Worm (Caenorhabditis elegans): Measurements from ENCODE around the gene R10E9.2.

R10E9.2 gene

ce11 chrIII:3994457-3994856, 30.3 kb upstream of the R10E9.2 start:
- TF ChIP-seq cog-1 (tag; optimal IDR thresholded peaks at IDR 0.05) (no peak), klf-2 (GFP tag; conservative IDR thresholded peaks at IDR 0.05) (no peak), tab-1 (GFP tag; IDR thresholded peaks at IDR 0.05) (no peak), ref-1 (GFP tag; conservative IDR thresholded peaks at IDR 0.05) (no peak), ztf-23 (GFP tag; IDR thresholded peaks at IDR 0.05) (no peak), flt-1 (GFP tag; IDR thresholded peaks at IDR 0.05) (no peak), T22C8.4 (GFP tag; IDR thresholded peaks at IDR 0.05) (no peak), med-1 (GFP tag; optimal IDR thresholded peaks at IDR 0.05; ENCODE audit: insufficient read depth) (no peak), ztf-29 (GFP tag; IDR thresholded peaks at IDR 0.05) (no peak)

- TF ChIP-seq flt-1 (GFP tag; IDR thresholded peaks at IDR 0.05) (no peak), cog-1 (tag; optimal IDR thresholded peaks at IDR 0.05) (no peak), T22C8.4 (GFP tag; IDR thresholded peaks at IDR 0.05) (no peak), tab-1 (GFP tag; IDR thresholded peaks at IDR 0.05) (no peak), ztf-23 (GFP tag; IDR thresholded peaks at IDR 0.05) (no peak), med-1 (GFP tag; optimal IDR thresholded peaks at IDR 0.05; ENCODE audit: insufficient read depth) (no peak), ref-1 (GFP tag; conservative IDR thresholded peaks at IDR 0.05) (no peak), ztf-29 (GFP tag; IDR thresholded peaks at IDR 0.05) (no peak), klf-2 (GFP tag; conservative IDR thresholded peaks at IDR 0.05) (no peak)
These were observed 28.0 kb upstream of the R10E9.2 start, which contains the start of gene glb-11 for ce11 chrIII:3992089-3992488. Gene glb-11, minus strand, starts transcription at chrIII:3992189.

DNA sequence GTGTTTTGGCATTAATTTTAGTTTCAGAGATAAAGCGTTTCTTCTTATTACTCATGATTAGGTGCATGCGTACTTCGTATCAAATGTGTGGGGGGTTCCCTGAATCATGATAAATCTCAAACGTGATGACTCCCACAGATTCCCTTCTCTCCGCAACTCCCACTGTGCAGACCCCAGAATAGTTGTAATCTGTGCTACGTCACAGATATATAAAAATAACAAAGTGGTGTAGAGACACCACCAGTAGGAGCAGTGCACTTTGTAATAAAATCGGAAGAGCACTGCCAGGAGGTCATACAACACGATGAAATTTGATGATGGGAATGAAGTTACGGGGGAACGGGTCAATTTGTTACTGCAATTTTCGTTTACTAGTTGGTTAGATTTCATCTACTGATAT, 27.2 kb upstream of the R10E9.2 start:
- no peak for TF ChIP-seq cog-1 (tag; optimal IDR thresholded peaks at IDR 0.05)
- no peak for TF ChIP-seq ztf-29 (GFP tag; IDR thresholded peaks at IDR 0.05)
- TF ChIP-seq tab-1 (GFP tag; IDR thresholded peaks at IDR 0.05) = no peak
- no peak for TF ChIP-seq ref-1 (GFP tag; conservative IDR thresholded peaks at IDR 0.05)
- no peak for TF ChIP-seq klf-2 (GFP tag; conservative IDR thresholded peaks at IDR 0.05)
- TF ChIP-seq flt-1 (GFP tag; IDR thresholded peaks at IDR 0.05) = no peak
- no peak for TF ChIP-seq med-1 (GFP tag; optimal IDR thresholded peaks at IDR 0.05; ENCODE audit: insufficient read depth)
- no peak for TF ChIP-seq ztf-23 (GFP tag; IDR thresholded peaks at IDR 0.05)
- no peak for TF ChIP-seq T22C8.4 (GFP tag; IDR thresholded peaks at IDR 0.05)

ce11 chrIII:3987759-3988158, 23.6 kb upstream of the R10E9.2 start, which contains the start of gene C36E8.6:
Gene C36E8.6, plus strand, starts transcription at chrIII:3988059.
- no peak for TF ChIP-seq ztf-23 (GFP tag; IDR thresholded peaks at IDR 0.05)
- no peak for TF ChIP-seq tab-1 (GFP tag; IDR thresholded peaks at IDR 0.05)
- no peak for TF ChIP-seq ztf-29 (GFP tag; IDR thresholded peaks at IDR 0.05)
- TF ChIP-seq flt-1 (GFP tag; IDR thresholded peaks at IDR 0.05) = no peak
- no peak for TF ChIP-seq klf-2 (GFP tag; conservative IDR thresholded peaks at IDR 0.05)
- no peak for TF ChIP-seq med-1 (GFP tag; optimal IDR thresholded peaks at IDR 0.05; ENCODE audit: insufficient read depth)
- TF ChIP-seq ref-1 (GFP tag; conservative IDR thresholded peaks at IDR 0.05) = no peak
- TF ChIP-seq T22C8.4 (GFP tag; IDR thresholded peaks at IDR 0.05) = no peak
- TF ChIP-seq cog-1 (tag; optimal IDR thresholded peaks at IDR 0.05) = no peak

DNA sequence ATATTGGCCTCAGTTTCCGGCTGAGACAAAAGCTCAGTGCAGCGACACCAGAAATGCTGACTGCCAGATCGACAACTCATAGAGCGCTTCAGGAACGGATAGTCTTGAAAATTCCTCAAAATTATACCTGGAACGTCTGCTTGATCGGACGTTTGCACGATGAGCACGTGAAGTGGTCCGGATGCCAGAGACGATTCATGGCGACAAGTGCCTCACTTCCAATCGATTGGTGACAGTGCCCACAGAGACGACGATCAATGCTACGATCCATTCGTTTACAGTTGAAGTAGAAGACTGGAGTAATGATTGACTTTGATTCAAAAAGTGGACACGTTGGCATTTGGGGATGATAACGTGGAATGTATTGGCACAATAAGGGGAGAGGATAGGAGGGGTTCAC, 22.2 kb upstream of the R10E9.2 start, which contains the start of gene Y1A5A.1:
TSS of gene Y1A5A.1 (minus strand) at position 294 of the 400 bp plus-strand sequence.
- no peak for TF ChIP-seq tab-1 (GFP tag; IDR thresholded peaks at IDR 0.05)
- no peak for TF ChIP-seq med-1 (GFP tag; optimal IDR thresholded peaks at IDR 0.05; ENCODE audit: insufficient read depth)
- TF ChIP-seq klf-2 (GFP tag; conservative IDR thresholded peaks at IDR 0.05) = no peak
- TF ChIP-seq ref-1 (GFP tag; conservative IDR thresholded peaks at IDR 0.05) = no peak
- no peak for TF ChIP-seq cog-1 (tag; optimal IDR thresholded peaks at IDR 0.05)
- no peak for TF ChIP-seq T22C8.4 (GFP tag; IDR thresholded peaks at IDR 0.05)
- TF ChIP-seq ztf-29 (GFP tag; IDR thresholded peaks at IDR 0.05) = no peak
- TF ChIP-seq ztf-23 (GFP tag; IDR thresholded peaks at IDR 0.05) = no peak
- TF ChIP-seq flt-1 (GFP tag; IDR thresholded peaks at IDR 0.05) = no peak

DNA sequence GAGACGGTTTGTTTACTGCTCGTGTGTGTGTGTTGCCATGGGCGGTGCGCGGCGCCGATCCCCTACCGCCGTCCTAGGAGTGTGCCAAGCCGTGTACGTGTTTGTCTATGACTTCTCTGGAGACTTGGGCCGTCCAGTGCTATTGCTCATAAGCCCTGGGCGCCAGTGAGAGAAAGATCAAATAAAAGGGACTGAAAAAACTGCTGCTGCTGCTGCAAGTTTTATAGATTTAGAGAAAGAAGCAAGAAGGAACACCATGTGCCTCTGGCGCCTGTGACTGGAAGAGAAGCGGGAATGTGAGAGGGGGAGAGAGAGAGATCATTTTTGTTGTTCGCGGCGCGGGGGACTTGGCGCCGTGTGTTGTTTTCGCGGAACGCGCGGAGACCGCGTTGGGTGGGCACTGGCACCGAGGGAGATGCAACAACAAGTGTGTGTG, 19.9 kb upstream of the R10E9.2 start:
- TF ChIP-seq ztf-29 (GFP tag; IDR thresholded peaks at IDR 0.05) (no peak), med-1 (GFP tag; optimal IDR thresholded peaks at IDR 0.05; ENCODE audit: insufficient read depth) (no peak), cog-1 (tag; optimal IDR thresholded peaks at IDR 0.05) (no peak), ref-1 (GFP tag; conservative IDR thresholded peaks at IDR 0.05) (no peak), ztf-23 (GFP tag; IDR thresholded peaks at IDR 0.05) (no peak), flt-1 (GFP tag; IDR thresholded peaks at IDR 0.05) (no peak), tab-1 (GFP tag; IDR thresholded peaks at IDR 0.05) (no peak), klf-2 (GFP tag; conservative IDR thresholded peaks at IDR 0.05) (no peak), T22C8.4 (GFP tag; IDR thresholded peaks at IDR 0.05) (no peak)

- TF ChIP-seq ztf-29 (GFP tag; IDR thresholded peaks at IDR 0.05) (no peak), flt-1 (GFP tag; IDR thresholded peaks at IDR 0.05) (no peak), klf-2 (GFP tag; conservative IDR thresholded peaks at IDR 0.05) (no peak), ref-1 (GFP tag; conservative IDR thresholded peaks at IDR 0.05) (no peak), T22C8.4 (GFP tag; IDR thresholded peaks at IDR 0.05) (no peak), tab-1 (GFP tag; IDR thresholded peaks at IDR 0.05) (no peak), ztf-23 (GFP tag; IDR thresholded peaks at IDR 0.05) (no peak), cog-1 (tag; optimal IDR thresholded peaks at IDR 0.05) (no peak), med-1 (GFP tag; optimal IDR thresholded peaks at IDR 0.05; ENCODE audit: insufficient read depth) (no peak)
These were observed 16.0 kb upstream of the R10E9.2 start for ce11 chrIII:3979980-3980631.

DNA sequence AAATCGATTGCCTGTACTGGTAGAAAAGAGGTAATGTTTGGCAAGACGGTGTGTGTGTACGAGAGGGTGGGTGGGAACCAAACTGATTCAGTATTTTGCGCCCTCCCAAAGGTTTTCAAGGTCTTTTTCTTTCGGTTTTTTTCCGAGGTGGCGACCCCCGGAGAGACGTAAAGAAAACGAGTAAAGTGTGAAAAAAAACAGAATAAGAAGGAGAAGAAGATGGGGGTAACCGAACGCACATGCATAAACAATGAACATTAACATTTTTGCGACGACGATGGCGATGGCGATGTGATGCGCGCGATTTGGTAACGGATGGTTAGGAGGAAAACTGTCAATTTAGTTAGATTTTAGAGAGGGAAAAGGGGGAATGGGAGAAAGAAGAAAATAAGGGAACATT, 14.3 kb upstream of the R10E9.2 start:
- TF ChIP-seq tab-1 (GFP tag; IDR thresholded peaks at IDR 0.05) (no peak), cog-1 (tag; optimal IDR thresholded peaks at IDR 0.05) (no peak), klf-2 (GFP tag; conservative IDR thresholded peaks at IDR 0.05) (no peak), ztf-23 (GFP tag; IDR thresholded peaks at IDR 0.05) (no peak), T22C8.4 (GFP tag; IDR thresholded peaks at IDR 0.05) (no peak), ref-1 (GFP tag; conservative IDR thresholded peaks at IDR 0.05) (no peak), ztf-29 (GFP tag; IDR thresholded peaks at IDR 0.05) (no peak), flt-1 (GFP tag; IDR thresholded peaks at IDR 0.05) (no peak), med-1 (GFP tag; optimal IDR thresholded peaks at IDR 0.05; ENCODE audit: insufficient read depth) (no peak)

DNA sequence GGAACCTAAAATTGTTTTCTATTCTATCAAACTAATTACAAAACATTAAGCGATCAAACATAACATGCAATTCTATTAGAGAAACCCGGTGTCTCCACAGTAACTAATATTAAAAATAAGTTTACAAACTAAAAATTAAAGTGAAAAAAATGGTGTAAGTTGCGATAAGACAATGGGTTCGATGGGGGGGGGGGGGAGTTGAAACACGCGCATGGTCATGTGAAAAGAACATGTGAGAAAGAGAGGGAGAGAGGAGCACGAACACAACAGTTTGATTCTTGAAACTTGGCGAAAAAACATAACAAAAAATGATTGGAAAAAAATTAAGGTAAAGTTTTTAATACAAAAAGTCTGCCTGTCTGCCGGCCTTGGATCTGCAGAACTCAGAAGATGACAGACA, 12.9 kb upstream of the R10E9.2 start:
- TF ChIP-seq med-1 (GFP tag; optimal IDR thresholded peaks at IDR 0.05; ENCODE audit: insufficient read depth) = no peak
- TF ChIP-seq T22C8.4 (GFP tag; IDR thresholded peaks at IDR 0.05) = no peak
- TF ChIP-seq ztf-23 (GFP tag; IDR thresholded peaks at IDR 0.05) = no peak
- no peak for TF ChIP-seq ztf-29 (GFP tag; IDR thresholded peaks at IDR 0.05)
- no peak for TF ChIP-seq flt-1 (GFP tag; IDR thresholded peaks at IDR 0.05)
- no peak for TF ChIP-seq tab-1 (GFP tag; IDR thresholded peaks at IDR 0.05)
- no peak for TF ChIP-seq cog-1 (tag; optimal IDR thresholded peaks at IDR 0.05)
- TF ChIP-seq ref-1 (GFP tag; conservative IDR thresholded peaks at IDR 0.05) = no peak
- TF ChIP-seq klf-2 (GFP tag; conservative IDR thresholded peaks at IDR 0.05) = no peak
